Worm (Caenorhabditis elegans): Measurements from ENCODE around the gene K09E2.2.

K09E2.2 gene

ce11 chrX:8672760-8673159 is at the start of gene K09E2.2, which contains the start of gene K09E2.3:
TSS of gene K09E2.2 (plus strand) at chrX:8673060.
TSS of gene K09E2.3 (plus strand) at chrX:8673084.
- TF ChIP-seq scrt-1 (GFP tag; IDR thresholded peaks at IDR 0.05) (no peak), aly-1 (tag; optimal IDR thresholded peaks at IDR 0.05) (no peak), F13C5.2 (tag; optimal IDR thresholded peaks at IDR 0.05) (no peak), ets-7 (tag; optimal IDR thresholded peaks at IDR 0.05) (no peak), tra-4 (tag; optimal IDR thresholded peaks at IDR 0.05) (no peak), tbx-11 (GFP tag; IDR thresholded peaks at IDR 0.05) (no peak), sea-1 (GFP tag; conservative IDR thresholded peaks at IDR 0.05) (no peak)

ce11 chrX:8623840-8624591 is 48.8 kb upstream of the K09E2.2 start:
- peak; percentile 42; the same call in 1 of the 2 replicates for TF ChIP-seq sea-1 (GFP tag; conservative IDR thresholded peaks at IDR 0.05)
- TF ChIP-seq hmg-4 (GFP tag; optimal IDR thresholded peaks at IDR 0.05): no peak
- TF ChIP-seq ama-1 (optimal IDR thresholded peaks at IDR 0.05): no peak
- TF ChIP-seq ets-7 (tag; optimal IDR thresholded peaks at IDR 0.05): no peak
- TF ChIP-seq F13C5.2 (tag; optimal IDR thresholded peaks at IDR 0.05): no peak
- no peak for TF ChIP-seq tbx-37 (GFP tag; conservative IDR thresholded peaks at IDR 0.05)
- TF ChIP-seq tbx-11 (GFP tag; IDR thresholded peaks at IDR 0.05): 0 out of 2 replicates have a peak, but pooled peaks have one; percentile 5
- TF ChIP-seq pes-1 (GFP tag; IDR thresholded peaks at IDR 0.05): peak; percentile 52; the same call in 1 of the 2 replicates
- no peak for TF ChIP-seq aly-1 (tag; optimal IDR thresholded peaks at IDR 0.05)
- TF ChIP-seq scrt-1 (GFP tag; IDR thresholded peaks at IDR 0.05): 0 out of 2 replicates have a peak, but pooled peaks have one; percentile 50
- peak; percentile 36 for TF ChIP-seq hnd-1 (tag; optimal IDR thresholded peaks at IDR 0.05)
- TF ChIP-seq hmbx-1 (tag; optimal IDR thresholded peaks at IDR 0.05): no peak
- peak; percentile 40 for TF ChIP-seq ceh-36 (tag; optimal IDR thresholded peaks at IDR 0.05)
- 0 out of 2 replicates have a peak, but pooled peaks have one; percentile 10 for TF ChIP-seq flt-1 (GFP tag; IDR thresholded peaks at IDR 0.05)

ce11 chrX:8625090-8625489 is 47.8 kb upstream of the K09E2.2 start, which contains the start of gene K01A12.3:
TSS of gene K01A12.3 (minus strand) at chrX:8625190.
- no peak for TF ChIP-seq ets-7 (tag; optimal IDR thresholded peaks at IDR 0.05)
- no peak for TF ChIP-seq hmg-4 (GFP tag; optimal IDR thresholded peaks at IDR 0.05)
- no peak for TF ChIP-seq flt-1 (GFP tag; IDR thresholded peaks at IDR 0.05)
- TF ChIP-seq ama-1 (optimal IDR thresholded peaks at IDR 0.05): no peak
- no peak for TF ChIP-seq B0310.2 (tag; optimal IDR thresholded peaks at IDR 0.05)
- no peak for TF ChIP-seq scrt-1 (GFP tag; IDR thresholded peaks at IDR 0.05)
- no peak for TF ChIP-seq tra-4 (tag; optimal IDR thresholded peaks at IDR 0.05)
- no peak for TF ChIP-seq ceh-36 (tag; optimal IDR thresholded peaks at IDR 0.05)
- no peak for TF ChIP-seq tbx-37 (GFP tag; conservative IDR thresholded peaks at IDR 0.05)
- no peak for TF ChIP-seq ceh-13 (GFP tag; optimal IDR thresholded peaks at IDR 0.05)

- TF ChIP-seq pes-1 (GFP tag; IDR thresholded peaks at IDR 0.05) (peak; percentile 84), ets-7 (tag; optimal IDR thresholded peaks at IDR 0.05) (no peak), aly-1 (tag; optimal IDR thresholded peaks at IDR 0.05) (no peak), scrt-1 (GFP tag; IDR thresholded peaks at IDR 0.05) (peak; percentile 85), tbx-37 (GFP tag; conservative IDR thresholded peaks at IDR 0.05) (peak; percentile 70; the same call in 1 of the 2 replicates), hmbx-1 (tag; optimal IDR thresholded peaks at IDR 0.05) (peak; percentile 34), hmg-4 (GFP tag; optimal IDR thresholded peaks at IDR 0.05) (no peak), ceh-13 (GFP tag; optimal IDR thresholded peaks at IDR 0.05) (no peak), sea-1 (GFP tag; conservative IDR thresholded peaks at IDR 0.05) (peak; percentile 78; the same call in 1 of the 2 replicates), tbx-11 (GFP tag; IDR thresholded peaks at IDR 0.05) (peak; percentile 75; the same call in 1 of the 2 replicates), B0310.2 (tag; optimal IDR thresholded peaks at IDR 0.05) (peak; percentile 50), tra-4 (tag; optimal IDR thresholded peaks at IDR 0.05) (no peak), flt-1 (GFP tag; IDR thresholded peaks at IDR 0.05) (peak; percentile 84), hnd-1 (tag; optimal IDR thresholded peaks at IDR 0.05) (peak; percentile 69), ceh-36 (tag; optimal IDR thresholded peaks at IDR 0.05) (no peak), ama-1 (optimal IDR thresholded peaks at IDR 0.05) (no peak), F13C5.2 (tag; optimal IDR thresholded peaks at IDR 0.05) (no peak)
These were observed 34.1 kb upstream of the K09E2.2 start for ce11 chrX:8638679-8639184.

ce11 chrX:8640654-8641053 is 32.2 kb upstream of the K09E2.2 start:
- TF ChIP-seq flt-1 (GFP tag; IDR thresholded peaks at IDR 0.05): 0 out of 2 replicates have a peak, but pooled peaks have one; percentile 47
- TF ChIP-seq hmg-4 (GFP tag; optimal IDR thresholded peaks at IDR 0.05): no peak
- TF ChIP-seq pes-1 (GFP tag; IDR thresholded peaks at IDR 0.05): peak; percentile 47; the same call in 1 of the 2 replicates
- TF ChIP-seq ets-7 (tag; optimal IDR thresholded peaks at IDR 0.05): no peak
- no peak for TF ChIP-seq scrt-1 (GFP tag; IDR thresholded peaks at IDR 0.05)
- no peak for TF ChIP-seq aly-1 (tag; optimal IDR thresholded peaks at IDR 0.05)
- TF ChIP-seq hnd-1 (tag; optimal IDR thresholded peaks at IDR 0.05): no peak
- TF ChIP-seq B0310.2 (tag; optimal IDR thresholded peaks at IDR 0.05): no peak
- no peak for TF ChIP-seq tbx-37 (GFP tag; conservative IDR thresholded peaks at IDR 0.05)
- TF ChIP-seq sea-1 (GFP tag; conservative IDR thresholded peaks at IDR 0.05): no peak
- TF ChIP-seq tbx-11 (GFP tag; IDR thresholded peaks at IDR 0.05): peak; percentile 62; the same call in 1 of the 2 replicates

ce11 chrX:8643817-8644216 is 29.0 kb upstream of the K09E2.2 start, which contains the start of gene stg-2:
TSS of gene stg-2 (minus strand) at chrX:8643917.
- TF ChIP-seq hmg-4 (GFP tag; optimal IDR thresholded peaks at IDR 0.05) (no peak), B0310.2 (tag; optimal IDR thresholded peaks at IDR 0.05) (no peak), ceh-36 (tag; optimal IDR thresholded peaks at IDR 0.05) (no peak), ceh-13 (GFP tag; optimal IDR thresholded peaks at IDR 0.05) (no peak), tra-4 (tag; optimal IDR thresholded peaks at IDR 0.05) (no peak), hnd-1 (tag; optimal IDR thresholded peaks at IDR 0.05) (no peak), scrt-1 (GFP tag; IDR thresholded peaks at IDR 0.05) (no peak), flt-1 (GFP tag; IDR thresholded peaks at IDR 0.05) (no peak), hmbx-1 (tag; optimal IDR thresholded peaks at IDR 0.05) (no peak), ama-1 (optimal IDR thresholded peaks at IDR 0.05) (no peak), F13C5.2 (tag; optimal IDR thresholded peaks at IDR 0.05) (no peak), pes-1 (GFP tag; IDR thresholded peaks at IDR 0.05) (no peak), tbx-11 (GFP tag; IDR thresholded peaks at IDR 0.05) (no peak), ets-7 (tag; optimal IDR thresholded peaks at IDR 0.05) (no peak), aly-1 (tag; optimal IDR thresholded peaks at IDR 0.05) (no peak), sea-1 (GFP tag; conservative IDR thresholded peaks at IDR 0.05) (no peak)
